Worm (Caenorhabditis elegans) whole organism, early embryonic: ENCODE data around the gene srbc-51.

Experiments
- B0310.2 ChIP-seq: sonication (generic microtip); optimal IDR thresholded peaks from 2 replicates; lab custom pipeline; 2016; ENCODE audit warnings: mild to moderate bottlenecking, missing genetic modification characterization, missing compliant biosample characterization
- F13C5.2 ChIP-seq: sonication (generic microtip); optimal IDR thresholded peaks from 2 replicates; lab custom pipeline; 2017; ENCODE audit warnings: mild to moderate bottlenecking, missing genetic modification characterization, inconsistent platforms, missing compliant biosample characterization
- aly-1 ChIP-seq: sonication (generic microtip); optimal IDR thresholded peaks from 2 replicates; lab custom pipeline; 2016; ENCODE audit warnings: missing genetic modification characterization, missing compliant biosample characterization
- ama-1 ChIP-seq: fragments of 150-350 bp; optimal IDR thresholded peaks from 2 replicates; lab custom pipeline; 2014
- ceh-13 ChIP-seq: fragments of 200-800 bp; sonication (Bioruptor generic); optimal IDR thresholded peaks from 2 replicates; lab custom pipeline; 2018; ENCODE audit warnings: mild to moderate bottlenecking, missing genetic modification characterization, missing compliant biosample characterization
- ceh-36 ChIP-seq: sonication (generic microtip); optimal IDR thresholded peaks from 2 replicates; lab custom pipeline; 2016; ENCODE audit warnings: missing genetic modification characterization, inconsistent platforms, missing compliant biosample characterization
- ets-7 ChIP-seq: sonication (generic microtip); optimal IDR thresholded peaks from 2 replicates; lab custom pipeline; 2016; ENCODE audit warnings: missing genotype, missing genetic modification characterization, missing compliant biosample characterization
- flt-1 ChIP-seq: fragments of 200-800 bp; sonication (Bioruptor generic); IDR thresholded peaks from 2 replicates; pipeline ENCODE4 v1.3.6; 2022; ENCODE audit warnings: missing genetic modification characterization, missing compliant biosample characterization
- hmg-4 ChIP-seq: fragments of 200-800 bp; sonication (Bioruptor generic); optimal IDR thresholded peaks from 2 replicates; lab custom pipeline; 2018; ENCODE audit warnings: mild to moderate bottlenecking, missing genetic modification characterization, missing compliant biosample characterization
- scrt-1 ChIP-seq: fragments of 200-800 bp; sonication (Bioruptor generic); IDR thresholded peaks from 2 replicates; pipeline ENCODE4 v1.3.6; 2022; ENCODE audit warnings: missing genetic modification characterization, missing compliant biosample characterization
- sea-1 ChIP-seq: fragments of 200-800 bp; sonication (Bioruptor generic); conservative IDR thresholded peaks from 2 replicates; pipeline ENCODE4 v1.3.6; 2022; ENCODE audit warnings: missing genetic modification characterization, missing compliant biosample characterization
- tbx-11 ChIP-seq: fragments of 200-800 bp; sonication (Bioruptor generic); IDR thresholded peaks from 2 replicates; pipeline ENCODE4 v1.3.6; 2022; ENCODE audit warnings: missing genetic modification characterization, missing compliant biosample characterization

- TF ChIP-seq ama-1 (lab: Kevin White, UChicago) (no peak), B0310.2 (tag; lab: Kevin White, UChicago) (no peak), flt-1 (no peak), ets-7 (tag; lab: Kevin White, UChicago) (no peak), aly-1 (no peak), scrt-1 (GFP tag; lab: Robert Waterston, UW) (no peak), hmg-4 (GFP tag; lab: Kevin White, UChicago) (no peak), ceh-36 (tag; lab: Kevin White, UChicago) (no peak), F13C5.2 (no peak), sea-1 (no peak), tbx-11 (GFP tag; lab: Robert Waterston, UW) (no peak), ceh-13 (GFP tag; lab: Kevin White, UChicago) (no peak)
These were observed 32.1 kb downstream of the srbc-51 start, which contains the start of gene srh-148 for ce11 chrV:15858292-15858691.
